Fruit fly (Drosophila melanogaster) whole organism: ENCODE measurements around the gene CG9356.

ENCODE experiments used
- CG8478 ChIP-seq: fragments of >200 bp; optimal IDR thresholded peaks from 2 replicates; lab custom pipeline; 2018; ENCODE audit warnings: inconsistent platforms
- Dll ChIP-seq: fragments of >200 bp; optimal IDR thresholded peaks from 2 replicates; lab custom pipeline; 2017
- EcR ChIP-seq, 2 experiments: fragments of >200 bp; optimal IDR thresholded peaks; 2 replicates each; lab custom pipeline; 2017; ENCODE audit warnings: missing biosample characterization in 2 of 2, missing genetic modification characterization in 2 of 2, missing genetic modification reagents in 2 of 2
- pan ChIP-seq: fragments of >200 bp; optimal IDR thresholded peaks from 2 replicates; lab custom pipeline; 2017
- psq ChIP-seq: fragments of >200 bp; optimal IDR thresholded peaks from 2 replicates; lab custom pipeline; 2017
- usp ChIP-seq: fragments of >200 bp; optimal IDR thresholded peaks from 2 replicates; lab custom pipeline; 2017; ENCODE audit warnings: missing biosample characterization, missing genetic modification characterization, mixed read lengths

Gene CG9356

DNA sequence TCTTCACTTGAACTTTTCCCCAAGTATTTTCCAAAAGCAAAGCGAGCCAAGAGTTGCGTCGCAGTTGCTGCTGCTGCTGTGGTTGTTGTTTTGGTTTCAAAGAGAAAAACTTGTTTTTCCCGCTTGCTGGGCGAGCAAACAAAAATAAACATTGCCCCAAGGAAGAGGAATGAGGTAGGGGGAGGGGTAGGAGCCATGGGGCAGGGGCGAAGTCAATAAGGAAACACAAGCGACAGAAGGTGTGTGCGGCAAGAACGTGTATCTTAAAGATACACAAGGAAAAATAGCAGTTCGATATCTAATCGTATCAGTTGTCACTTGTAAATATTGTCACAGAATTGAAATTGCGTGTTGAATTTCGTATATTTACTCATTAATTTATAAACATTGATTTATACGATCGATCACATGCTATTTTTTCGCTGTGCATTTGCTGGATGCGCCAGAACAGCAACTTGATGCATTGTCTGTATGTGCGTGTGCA is 10.5 kb downstream of the CG9356 start:
- TF ChIP-seq usp = no peak
- TF ChIP-seq EcR (GFP tag; optimal IDR thresholded peaks at IDR 0.05; lab: Kevin White, UChicago) = no peak

DNA sequence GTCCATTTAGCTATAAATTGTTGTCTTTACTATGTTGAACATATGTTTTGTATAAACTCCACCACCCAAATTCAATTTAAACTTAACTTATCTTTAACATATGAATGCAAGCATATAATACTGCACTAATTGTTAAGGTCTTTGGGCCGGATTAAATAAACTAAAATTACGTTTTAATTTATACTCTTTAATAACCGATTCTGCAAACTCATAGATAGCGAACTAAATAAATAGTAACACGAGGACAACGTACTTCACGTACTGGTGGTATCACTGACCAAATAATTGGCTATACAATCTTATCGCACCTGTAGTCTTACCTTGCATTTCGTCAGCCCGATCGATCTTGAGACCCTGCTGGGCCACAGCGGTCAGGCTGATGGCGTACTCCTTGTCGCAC is 11.6 kb downstream of the CG9356 start:
- TF ChIP-seq pan (lab: Kevin White, UChicago) = no peak
- TF ChIP-seq usp = no peak
- no peak for TF ChIP-seq EcR (GFP tag; optimal IDR thresholded peaks at IDR 0.05; lab: Kevin White, UChicago)
- no peak for TF ChIP-seq Dll

DNA sequence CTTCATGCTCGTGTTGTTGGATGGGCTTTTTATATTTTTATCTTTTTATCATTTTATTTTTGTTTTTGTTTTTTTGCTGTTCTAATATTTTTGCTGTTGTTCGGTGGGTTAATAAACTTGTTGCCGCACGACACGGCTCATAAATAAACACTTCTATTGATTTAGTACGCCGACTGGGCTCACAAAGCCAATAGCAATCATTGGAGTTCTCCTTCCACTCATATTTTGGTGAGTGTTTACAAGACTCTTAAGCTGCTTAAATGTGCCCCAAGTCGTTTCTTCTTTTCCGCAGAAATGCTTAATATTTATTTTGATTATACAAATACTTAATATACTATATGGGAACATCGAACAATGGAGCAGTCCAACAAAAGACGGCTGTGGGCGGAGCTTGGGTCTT is 13.9 kb downstream of the CG9356 start:
- TF ChIP-seq pan (lab: Kevin White, UChicago) (no peak), EcR (GFP tag; optimal IDR thresholded peaks at IDR 0.05; lab: Kevin White, UChicago) (no peak), CG8478 (no peak), Dll (no peak), psq (lab: Kevin White, UChicago) (no peak), usp (no peak)

DNA sequence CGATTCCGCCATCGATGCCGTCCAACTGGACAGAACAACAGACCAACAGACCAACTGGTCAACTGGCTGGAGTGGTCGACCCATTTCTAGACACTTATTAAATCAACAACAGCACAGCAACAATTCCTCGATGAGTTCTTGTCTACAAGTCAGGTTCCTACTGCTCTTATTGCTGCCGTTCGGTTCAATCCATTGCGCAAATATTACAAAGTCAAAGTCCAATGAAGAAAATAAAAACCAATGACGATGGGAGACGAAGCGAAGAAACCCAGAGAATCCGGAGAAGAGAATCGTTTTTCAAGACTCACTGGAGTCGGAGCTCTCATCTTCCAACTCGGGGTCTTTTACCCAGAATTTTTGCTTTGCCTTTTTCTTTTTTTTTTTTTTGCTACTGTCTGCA is 15.1 kb downstream of the CG9356 start:
- TF ChIP-seq CG8478 = no peak

DNA sequence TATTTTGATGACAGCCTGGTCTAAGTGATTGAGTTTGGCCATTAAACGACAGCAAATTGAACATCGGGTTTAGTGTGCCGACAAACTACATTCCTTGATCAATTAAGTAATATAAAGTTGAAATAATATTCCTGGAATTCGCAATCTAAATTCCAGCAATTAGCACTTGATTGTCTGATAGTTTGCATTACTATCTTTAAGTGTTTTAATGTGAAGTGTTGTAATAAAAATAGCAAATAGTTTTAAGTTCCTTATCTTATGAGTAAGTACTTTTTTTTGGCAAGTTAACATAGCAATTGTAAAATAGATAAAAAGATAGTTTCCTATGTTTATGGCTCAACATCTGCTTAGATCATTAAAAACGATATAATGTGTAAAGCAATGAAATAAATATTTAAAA is 15.7 kb downstream of the CG9356 start:
- TF ChIP-seq psq (lab: Kevin White, UChicago) (no peak), usp (no peak), pan (lab: Kevin White, UChicago) (no peak)

DNA sequence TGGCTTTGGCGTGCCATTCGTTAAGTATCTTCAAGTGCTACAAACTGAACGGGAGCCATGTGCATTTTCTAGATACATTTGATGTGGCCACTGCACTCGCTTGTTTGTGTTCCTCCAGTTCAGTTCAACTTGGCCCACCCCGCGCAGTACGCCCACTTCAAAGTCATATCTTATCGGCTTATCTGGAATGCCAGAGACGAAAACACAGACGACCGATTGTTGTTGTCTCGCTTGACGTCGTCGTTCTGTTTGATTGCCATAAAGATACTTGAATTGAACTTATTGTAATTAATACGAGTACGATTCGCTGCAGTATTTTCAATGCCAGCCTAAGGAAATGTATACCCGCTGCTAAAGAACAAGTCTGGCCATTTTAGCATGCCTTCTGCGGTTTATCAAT is 16.4 kb downstream of the CG9356 start:
- TF ChIP-seq CG8478 (no peak), pan (lab: Kevin White, UChicago) (no peak), usp (no peak), psq (lab: Kevin White, UChicago) (no peak), Dll (no peak), EcR (GFP tag; optimal IDR thresholded peaks at IDR 0.05; lab: Kevin White, UChicago) (no peak)

DNA sequence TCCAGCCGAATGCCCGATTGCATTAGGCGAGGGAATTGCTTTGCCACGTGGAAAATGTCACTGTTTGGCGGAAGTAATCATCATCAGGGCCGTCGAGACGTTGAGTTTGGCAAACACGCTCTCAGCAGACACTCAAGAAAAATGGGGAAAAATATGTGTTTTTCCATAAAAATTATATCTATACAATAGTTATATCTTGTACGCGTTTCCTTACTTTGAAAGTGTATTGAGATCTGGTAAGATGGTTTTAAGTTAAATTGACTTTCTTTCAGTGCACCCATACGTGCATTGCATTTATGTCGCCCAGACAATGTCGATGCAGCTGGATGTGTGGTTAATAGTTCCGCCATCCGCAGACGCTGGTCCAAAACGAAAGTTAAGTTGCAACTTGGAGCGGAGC is 18.1 kb downstream of the CG9356 start:
- TF ChIP-seq pan (lab: Kevin White, UChicago) = no peak
- TF ChIP-seq Dll = no peak
- TF ChIP-seq CG8478 = no peak
- no peak for TF ChIP-seq EcR (GFP tag; optimal IDR thresholded peaks at IDR 0.05; lab: Kevin White, UChicago)

DNA sequence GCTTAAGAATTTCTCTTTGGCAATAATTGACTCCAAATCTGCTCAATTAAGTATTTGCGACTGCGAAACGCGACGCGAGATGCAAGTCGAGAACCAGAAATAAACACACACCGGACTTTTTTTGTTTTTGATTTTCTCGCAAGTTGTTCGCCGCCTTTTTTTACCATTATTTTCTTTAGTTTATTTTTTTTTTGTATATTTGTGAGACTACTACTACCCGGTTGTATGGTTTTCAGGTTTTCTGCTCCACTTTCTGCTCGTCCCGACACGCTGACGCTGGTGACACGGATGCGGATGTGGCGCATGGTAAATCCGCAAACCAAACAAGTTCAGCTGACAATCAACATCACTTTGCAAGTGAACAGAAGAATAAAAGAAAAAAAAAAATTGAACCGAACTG is 23.1 kb downstream of the CG9356 start:
- TF ChIP-seq usp (no peak), pan (lab: Kevin White, UChicago) (no peak), Dll (no peak), psq (lab: Kevin White, UChicago) (no peak), EcR (GFP tag; optimal IDR thresholded peaks at IDR 0.05; lab: Kevin White, UChicago) (no peak), CG8478 (no peak)

DNA sequence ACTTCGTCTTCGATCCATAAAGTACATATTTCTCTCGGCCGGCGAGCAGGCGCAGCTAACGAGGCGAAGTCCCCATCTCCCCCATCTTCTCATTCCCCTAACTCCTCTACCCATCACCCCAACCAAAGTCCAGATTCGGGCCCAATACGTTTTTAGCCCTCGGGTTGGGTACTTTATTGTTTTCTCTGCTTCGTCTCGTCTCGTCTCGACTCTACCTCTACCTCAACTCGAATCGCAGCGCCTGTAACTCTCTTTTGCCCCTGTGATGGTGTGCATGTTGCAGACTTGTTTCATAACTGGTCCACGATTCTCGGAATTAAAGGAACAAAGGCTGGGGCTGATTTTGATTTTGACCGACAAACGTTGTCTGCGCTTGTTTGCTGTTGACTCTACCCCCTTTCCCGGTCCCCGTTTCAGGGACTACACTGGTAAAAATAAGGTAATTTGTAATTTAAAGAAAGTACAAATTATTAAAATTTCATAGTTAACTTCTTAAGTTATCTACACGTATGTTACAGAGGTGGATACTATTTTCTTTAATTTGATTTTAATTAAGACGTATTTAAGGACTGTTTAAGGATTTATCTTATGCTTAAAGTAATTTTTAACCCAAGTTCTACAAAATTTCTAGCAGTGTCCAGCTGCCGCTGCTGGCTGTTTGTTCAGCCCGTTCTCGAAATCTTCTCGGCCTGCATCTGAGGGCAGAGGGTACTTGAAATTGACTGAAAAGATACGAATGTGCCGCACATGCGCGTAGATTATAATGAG is 25.2 kb downstream of the CG9356 start:
- peak; percentile 64 for TF ChIP-seq pan (lab: Kevin White, UChicago)
- TF ChIP-seq psq (lab: Kevin White, UChicago) = no peak
- TF ChIP-seq Dll = peak; percentile 61
- TF ChIP-seq usp = no peak

DNA sequence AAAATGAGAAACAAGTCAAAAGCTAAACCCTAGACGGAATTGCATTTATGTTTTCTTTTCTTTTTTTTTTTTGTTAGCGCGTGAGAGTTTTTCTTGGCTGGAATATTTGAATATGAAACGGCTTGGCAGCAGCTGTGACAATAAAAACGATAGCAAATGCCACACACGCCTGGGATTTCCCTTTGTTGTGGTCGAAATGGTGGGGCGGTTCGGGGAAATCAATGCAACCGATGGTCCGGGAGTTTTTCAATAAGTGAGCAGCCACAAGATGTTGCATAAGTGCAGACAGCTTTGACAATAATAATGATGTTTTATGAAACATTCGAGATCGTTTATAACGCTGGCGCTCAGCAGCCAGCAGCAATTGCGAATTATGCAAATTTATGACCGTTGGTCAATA is 27.3 kb downstream of the CG9356 start:
- no peak for TF ChIP-seq psq (lab: Kevin White, UChicago)
- no peak for TF ChIP-seq Dll
- peak in 1 of 2 experiments; percentile 3 for TF ChIP-seq EcR (GFP tag; optimal IDR thresholded peaks at IDR 0.05; lab: Kevin White, UChicago)
- no peak for TF ChIP-seq pan (lab: Kevin White, UChicago)
- TF ChIP-seq CG8478 = no peak
- TF ChIP-seq usp = no peak

DNA sequence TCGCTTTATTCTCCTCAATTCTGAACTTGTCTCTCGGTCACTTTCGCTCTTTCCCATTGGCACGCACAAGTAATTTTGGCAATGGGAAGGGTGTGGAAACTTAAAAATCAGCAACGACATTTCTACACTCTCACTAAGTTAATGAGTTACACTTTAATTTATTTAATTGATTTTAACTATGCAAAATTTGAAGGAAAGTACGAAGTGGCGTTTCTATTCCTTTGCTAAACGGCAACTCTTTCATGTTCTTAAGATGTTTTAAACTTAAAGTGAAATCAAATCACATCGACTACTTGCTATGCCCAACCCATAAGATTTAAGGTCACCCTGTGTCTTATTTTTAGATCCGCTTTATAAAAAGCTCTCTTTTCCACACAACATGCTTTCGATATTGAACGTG is 33.7 kb downstream of the CG9356 start:
- no peak for TF ChIP-seq usp
- no peak for TF ChIP-seq Dll
- no peak for TF ChIP-seq CG8478
- TF ChIP-seq psq (lab: Kevin White, UChicago) = no peak
- no peak for TF ChIP-seq pan (lab: Kevin White, UChicago)
- TF ChIP-seq EcR (GFP tag; optimal IDR thresholded peaks at IDR 0.05; lab: Kevin White, UChicago) = no peak

DNA sequence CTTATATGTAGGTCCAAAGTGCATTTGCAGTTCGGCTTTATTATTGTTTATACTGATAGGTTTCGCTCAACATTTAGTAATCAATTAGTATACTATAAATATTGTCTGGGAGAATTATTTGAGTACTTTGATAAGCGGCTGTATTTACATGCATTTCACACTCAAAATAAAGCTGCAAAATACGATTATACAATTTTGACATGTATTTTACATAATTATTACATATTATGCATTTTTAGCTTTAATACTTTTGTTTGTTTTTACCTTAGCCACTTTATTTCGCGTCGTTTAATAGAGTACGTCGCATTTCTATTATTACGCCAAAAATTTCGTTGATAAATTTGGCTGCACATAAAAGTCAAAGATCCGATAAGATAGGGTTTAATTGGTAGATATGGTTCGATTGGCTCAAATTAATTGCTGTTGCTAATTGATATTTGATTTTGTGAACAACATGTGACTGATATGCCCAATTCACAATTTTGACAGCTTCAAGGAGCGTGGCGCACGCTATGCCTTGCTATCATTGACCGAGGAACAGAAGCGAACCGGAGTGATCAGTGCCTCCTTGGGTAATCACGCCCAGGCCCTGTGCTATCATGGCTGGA is 38.1 kb downstream of the CG9356 start:
- TF ChIP-seq usp = no peak
- TF ChIP-seq EcR (GFP tag; optimal IDR thresholded peaks at IDR 0.05; lab: Kevin White, UChicago) = no peak
- no peak for TF ChIP-seq Dll
- TF ChIP-seq psq (lab: Kevin White, UChicago) = no peak
- TF ChIP-seq CG8478 = no peak
- no peak for TF ChIP-seq pan (lab: Kevin White, UChicago)

DNA sequence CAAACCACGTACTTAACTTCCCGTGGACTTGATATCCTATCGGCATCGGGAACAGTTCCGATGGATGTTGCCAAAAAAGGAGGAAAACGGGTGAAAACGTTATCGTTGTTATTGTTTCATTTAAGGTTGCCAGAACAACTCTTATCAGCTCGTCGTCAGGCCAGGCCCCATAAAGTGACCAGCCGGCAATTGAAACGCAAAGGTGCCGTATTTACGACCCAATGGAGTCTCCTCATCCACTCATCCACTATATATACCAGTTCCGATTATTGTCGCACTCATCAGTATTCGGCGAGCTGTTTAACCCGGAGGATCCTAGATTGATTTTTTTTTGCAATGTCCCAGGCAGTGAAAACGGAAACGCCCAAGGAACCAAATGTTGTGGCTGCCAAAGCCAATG is 38.9 kb downstream of the CG9356 start, which contains the start of gene Srr:
Gene Srr, plus strand, starts transcription at position 278 of the 400 bp plus-strand sequence.
- TF ChIP-seq EcR (GFP tag; optimal IDR thresholded peaks at IDR 0.05; lab: Kevin White, UChicago) = no peak
- TF ChIP-seq psq (lab: Kevin White, UChicago) = no peak
- no peak for TF ChIP-seq pan (lab: Kevin White, UChicago)
- TF ChIP-seq usp = no peak
- TF ChIP-seq Dll = no peak
- TF ChIP-seq CG8478 = no peak
